Worm (Caenorhabditis elegans) whole organism, L4 larva: Measurements from ENCODE around the gene lmp-2.
A peak's percentile ranks its signal among the peaks of the same experiment; 100 is the strongest.

Experiments
- F10B5.3 ChIP-seq: sonication (generic microtip); optimal IDR thresholded peaks from 2 replicates; lab custom pipeline; 2016; ENCODE audit warnings: mild to moderate bottlenecking, missing genetic modification characterization, missing compliant biosample characterization
- F37D6.2 ChIP-seq: sonication (generic microtip); optimal IDR thresholded peaks from 2 replicates; lab custom pipeline; 2016; ENCODE audit warnings: mild to moderate bottlenecking, missing genetic modification characterization, missing compliant biosample characterization
- F44E2.7 ChIP-seq: fragments of 200-800 bp; sonication (Bioruptor generic); IDR thresholded peaks from 2 replicates; pipeline ENCODE4 v2.1.2; 2022; ENCODE audit warnings: missing genetic modification characterization, missing compliant biosample characterization
- F49E8.2 ChIP-seq: sonication (generic microtip); optimal IDR thresholded peaks from 2 replicates; lab custom pipeline; 2016; ENCODE audit warnings: missing compliant biosample characterization, mild to moderate bottlenecking, missing genetic modification characterization, borderline replicate concordance
- Y105C5A.15 ChIP-seq: fragments of 200-800 bp; sonication (Bioruptor generic); IDR thresholded peaks from 2 replicates; pipeline ENCODE4 v1.3.6; 2022; ENCODE audit warnings: missing genetic modification characterization, missing compliant biosample characterization
- ZK337.2 ChIP-seq: fragments of 200-800 bp; sonication (Bioruptor generic); IDR thresholded peaks from 2 replicates; pipeline ENCODE4 v1.3.6; 2022; ENCODE audit warnings: missing genetic modification reagents, missing genetic modification characterization, missing compliant biosample characterization
- aha-1 ChIP-seq: fragments of 150-350 bp; peaks from one replicate; lab custom pipeline; 2014; ENCODE audit warnings: missing biosample characterization, missing genetic modification characterization
- arid-1 ChIP-seq: fragments of 200-800 bp; sonication (Bioruptor generic); conservative IDR thresholded peaks from 2 replicates; pipeline ENCODE4 v1.3.6; 2022; ENCODE audit warnings: missing genetic modification reagents, missing genetic modification characterization, missing compliant biosample characterization
- ceh-20 ChIP-seq: fragments of 200-800 bp; sonication (Bioruptor generic); IDR thresholded peaks from 2 replicates; pipeline ENCODE4 v1.3.6; 2022; ENCODE audit warnings: missing genetic modification reagents, missing genetic modification characterization, missing compliant biosample characterization
- ceh-44 ChIP-seq: fragments of 200-800 bp; sonication (Bioruptor generic); IDR thresholded peaks from 2 replicates; pipeline ENCODE4 v1.3.6; 2022; ENCODE audit warnings: missing genetic modification reagents, missing genetic modification characterization, missing compliant biosample characterization
- ceh-82 ChIP-seq: sonication (generic microtip); optimal IDR thresholded peaks from 2 replicates; lab custom pipeline; 2017; ENCODE audit warnings: missing biosample characterization, missing genetic modification characterization
- ces-1 ChIP-seq: fragments of 150-350 bp; sonication (generic microtip); optimal IDR thresholded peaks from 4 replicates; lab custom pipeline; 2014; ENCODE audit warnings: missing biosample characterization, missing genetic modification reagents, missing genetic modification characterization
- ctbp-1 ChIP-seq: fragments of 200-800 bp; sonication (Bioruptor generic); IDR thresholded peaks from 2 replicates; pipeline ENCODE4 v1.3.6; 2022; ENCODE audit warnings: missing genetic modification reagents, missing genetic modification characterization, missing compliant biosample characterization
- daf-16 ChIP-seq, 3 experiments: sonication (generic microtip); optimal IDR thresholded peaks; 2 replicates each; lab custom pipeline; 2016 to 2017; ENCODE audit warnings: missing genetic modification characterization in 3 of 3, missing genetic modification reagents in 3 of 3, mild to moderate bottlenecking in 2 of 3, missing compliant biosample characterization in 2 of 3, missing biosample characterization in 1 of 3, moderate library complexity in 1 of 3
- daf-8 ChIP-seq: fragments of 200-800 bp; sonication (Bioruptor generic); IDR thresholded peaks from 2 replicates; pipeline ENCODE4 v1.3.6; 2022; ENCODE audit warnings: missing genetic modification characterization, missing compliant biosample characterization
- dmd-6 ChIP-seq: fragments of 200-800 bp; sonication (Bioruptor generic); IDR thresholded peaks from 2 replicates; pipeline ENCODE4 v1.3.6; 2022; ENCODE audit warnings: missing genetic modification reagents, missing genetic modification characterization, missing compliant biosample characterization
- dpl-1 ChIP-seq: fragments of 150-350 bp; optimal IDR thresholded peaks from 2 replicates; lab custom pipeline; 2014; ENCODE audit warnings: missing biosample characterization, missing genetic modification reagents, missing genetic modification characterization
- duxl-1 ChIP-seq: sonication (generic microtip); optimal IDR thresholded peaks from 2 replicates; lab custom pipeline; 2016; ENCODE audit warnings: mild to moderate bottlenecking, missing genetic modification characterization, moderate library complexity, missing compliant biosample characterization; ENCODE audit not compliant: poor library complexity
- dve-1 ChIP-seq: sonication (generic microtip); optimal IDR thresholded peaks from 2 replicates; lab custom pipeline; 2017; ENCODE audit warnings: antibody characterized with exemption, mild to moderate bottlenecking, missing genetic modification characterization, missing compliant biosample characterization; ENCODE audit not compliant: insufficient read depth
- egl-43 ChIP-seq: fragments of 200-800 bp; sonication (Bioruptor generic); IDR thresholded peaks from 2 replicates; pipeline ENCODE4 v1.3.6; 2022; ENCODE audit warnings: missing genetic modification reagents, missing genetic modification characterization, missing compliant biosample characterization
- fkh-10 ChIP-seq: fragments of 150-350 bp; optimal IDR thresholded peaks from 2 replicates; lab custom pipeline; 2014; ENCODE audit warnings: missing biosample characterization, missing genetic modification reagents, missing genetic modification characterization
- hlh-30 ChIP-seq: sonication (generic microtip); optimal IDR thresholded peaks from 2 replicates; lab custom pipeline; 2017; ENCODE audit warnings: antibody characterized with exemption, mild to moderate bottlenecking, missing genetic modification characterization, missing compliant biosample characterization; ENCODE audit not compliant: insufficient read depth
- lin-1 ChIP-seq: fragments of 200-800 bp; sonication (Bioruptor generic); IDR thresholded peaks from 2 replicates; pipeline ENCODE4 v1.3.6; 2022; ENCODE audit warnings: missing genetic modification reagents, missing genetic modification characterization, missing compliant biosample characterization
- lin-15B ChIP-seq: fragments of 150-350 bp; sonication (generic microtip); optimal IDR thresholded peaks from 3 replicates; lab custom pipeline; 2014; ENCODE audit warnings: missing biosample characterization, missing genetic modification characterization
- lin-29 ChIP-seq: fragments of 200-800 bp; sonication (Bioruptor generic); IDR thresholded peaks from 2 replicates; pipeline ENCODE4 v1.3.6; 2022; ENCODE audit warnings: missing genetic modification reagents, missing genetic modification characterization, missing compliant biosample characterization
- lin-38 ChIP-seq: fragments of 200-800 bp; sonication (Bioruptor generic); IDR thresholded peaks from 2 replicates; pipeline ENCODE4 v1.3.6; 2022; ENCODE audit warnings: missing genetic modification reagents, missing genetic modification characterization, missing compliant biosample characterization
- lin-39 ChIP-seq: fragments of 150-350 bp; optimal IDR thresholded peaks from 2 replicates; lab custom pipeline; 2014; ENCODE audit warnings: missing biosample characterization, missing genetic modification reagents, missing genetic modification characterization
- lsy-2 ChIP-seq, 2 experiments: fragments of 150-350 bp in 1 of 2; sonication (generic microtip) in 1 of 2; optimal IDR thresholded peaks; 2 replicates each; lab custom pipeline; 2014 to 2017; ENCODE audit warnings: missing biosample characterization in 2 of 2, missing genetic modification characterization in 2 of 2
- madf-9 ChIP-seq: fragments of 200-800 bp; sonication (Bioruptor generic); conservative IDR thresholded peaks from 2 replicates; pipeline ENCODE4 v1.3.6; 2022; ENCODE audit warnings: missing genetic modification reagents, missing genetic modification characterization, missing compliant biosample characterization
- mdt-29 ChIP-seq: fragments of 200-800 bp; sonication (Bioruptor generic); IDR thresholded peaks from 2 replicates; pipeline ENCODE4 v1.3.6; 2022; ENCODE audit warnings: missing genetic modification reagents, missing genetic modification characterization, missing compliant biosample characterization
- mep-1 ChIP-seq: fragments of 150-350 bp; sonication (generic microtip); optimal IDR thresholded peaks from 3 replicates; lab custom pipeline; 2014; ENCODE audit warnings: missing biosample characterization, missing genetic modification characterization
- mxl-2 ChIP-seq: fragments of 200-800 bp; sonication (Bioruptor generic); conservative IDR thresholded peaks from 2 replicates; pipeline ENCODE4 v1.3.6; 2022; ENCODE audit warnings: missing genetic modification reagents, missing genetic modification characterization, missing compliant biosample characterization
- mxl-3 ChIP-seq: fragments of 200-800 bp; sonication (Bioruptor generic); optimal IDR thresholded peaks from 2 replicates; lab custom pipeline; 2018; ENCODE audit warnings: mild to moderate bottlenecking, missing genetic modification characterization, missing compliant biosample characterization
- nhr-111 ChIP-seq: fragments of 200-800 bp; sonication (Bioruptor generic); optimal IDR thresholded peaks from 2 replicates; lab custom pipeline; 2018; ENCODE audit warnings: mild to moderate bottlenecking, missing genetic modification characterization, missing compliant biosample characterization
- nhr-25 ChIP-seq: sonication (generic microtip); optimal IDR thresholded peaks from 2 replicates; lab custom pipeline; 2017; ENCODE audit warnings: missing genetic modification characterization, mild to moderate bottlenecking, missing compliant biosample characterization, antibody characterized with exemption, moderate library complexity, borderline replicate concordance; ENCODE audit not compliant: insufficient read depth
- nhr-28 ChIP-seq: fragments of 150-350 bp; optimal IDR thresholded peaks from 2 replicates; lab custom pipeline; 2014; ENCODE audit warnings: missing biosample characterization, missing genetic modification characterization
- nhr-77 ChIP-seq: fragments of 150-350 bp; optimal IDR thresholded peaks from 2 replicates; lab custom pipeline; 2014; ENCODE audit warnings: missing biosample characterization, missing genetic modification characterization
- pqm-1 ChIP-seq: sonication (generic microtip); optimal IDR thresholded peaks from 2 replicates; lab custom pipeline; 2017; ENCODE audit warnings: missing biosample characterization, missing genetic modification characterization
- rbr-2 ChIP-seq: sonication (generic microtip); optimal IDR thresholded peaks from 2 replicates; lab custom pipeline; 2016; ENCODE audit warnings: missing genotype, missing genetic modification characterization, missing compliant biosample characterization
- sdz-12 ChIP-seq: fragments of 200-800 bp; sonication (Bioruptor generic); optimal IDR thresholded peaks from 2 replicates; lab custom pipeline; 2018; ENCODE audit warnings: mild to moderate bottlenecking, missing genetic modification characterization, missing compliant biosample characterization
- snpc-1.2 ChIP-seq: fragments of 200-800 bp; sonication (Bioruptor generic); IDR thresholded peaks from 2 replicates; pipeline ENCODE4 v1.3.6; 2022; ENCODE audit warnings: missing genetic modification reagents, missing genetic modification characterization, missing compliant biosample characterization
- tag-97 ChIP-seq: fragments of 200-800 bp; sonication (Bioruptor generic); IDR thresholded peaks from 2 replicates; pipeline ENCODE4 v1.3.6; 2022; ENCODE audit warnings: missing genetic modification characterization, missing compliant biosample characterization
- tra-1 ChIP-seq: fragments of 200-800 bp; sonication (Bioruptor generic); IDR thresholded peaks from 2 replicates; pipeline ENCODE4 v1.3.6; 2022; ENCODE audit warnings: missing genetic modification reagents, missing genetic modification characterization, missing compliant biosample characterization
- unc-130 ChIP-seq: sonication (generic microtip); optimal IDR thresholded peaks from 2 replicates; lab custom pipeline; 2016; ENCODE audit warnings: missing genetic modification reagents, missing genetic modification characterization, missing compliant biosample characterization
- unc-62 ChIP-seq, 3 experiments: fragments of 150-350 bp in 1 of 3; sonication (generic microtip); optimal IDR thresholded peaks in 2 of 3; peaks in 1 of 3; 1 replicate in 1 of 3; 2 replicates in 2 of 3; lab custom pipeline; 2014 to 2017; ENCODE audit warnings: missing biosample characterization in 3 of 3, missing genetic modification characterization in 3 of 3, missing genetic modification reagents in 3 of 3, missing genotype in 1 of 3
- zfp-2 ChIP-seq: sonication (generic microtip); optimal IDR thresholded peaks from 2 replicates; lab custom pipeline; 2016; ENCODE audit warnings: mild to moderate bottlenecking, missing genetic modification characterization, missing compliant biosample characterization
- ztf-11 ChIP-seq: fragments of 150-350 bp; optimal IDR thresholded peaks from 2 replicates; lab custom pipeline; 2014; ENCODE audit warnings: missing biosample characterization, missing genetic modification characterization

Gene lmp-2

DNA sequence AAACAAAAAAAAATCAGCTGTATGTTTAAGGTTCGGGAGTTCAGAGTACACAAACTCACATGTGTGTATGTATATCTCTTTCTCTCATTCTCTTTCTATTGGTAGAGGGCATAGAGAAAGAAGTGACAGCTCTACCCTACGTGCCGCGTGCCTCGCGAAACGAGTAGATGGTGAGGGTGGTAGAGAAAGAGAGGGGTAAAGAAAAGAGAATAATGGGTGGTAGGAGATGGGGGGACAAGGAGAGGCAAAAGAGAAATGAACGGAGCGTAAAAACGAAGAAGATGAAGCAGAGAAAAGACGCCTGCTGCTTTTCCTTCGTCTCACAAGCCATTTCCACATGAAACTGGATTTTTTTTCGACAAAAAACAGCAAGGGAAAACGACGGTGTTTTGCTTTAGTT lies 32.3 kb upstream of the lmp-2 start (continued):
- TF ChIP-seq hlh-30 (tag; lab: Kevin White, UChicago) (peak; percentile 99), lin-15B (tag; lab: Kevin White, UChicago) (no peak), ztf-11 (no peak), lin-1 (GFP tag; lab: Robert Waterston, UW) (peak; percentile 89), ceh-20 (peak; percentile 95), daf-8 (GFP tag; lab: Robert Waterston, UW) (no peak), lsy-2 (tag; optimal IDR thresholded peaks at IDR 0.05; lab: Kevin White, UChicago) (peak; percentile 78 to 93), rbr-2 (tag; lab: Kevin White, UChicago) (peak; percentile 94), duxl-1 (tag; lab: Kevin White, UChicago) (peak; percentile 68), mdt-29 (GFP tag; lab: Robert Waterston, UW) (peak; percentile 35; the same call in 1 of the 2 replicates), zfp-2 (tag; lab: Kevin White, UChicago) (peak; percentile 38), pqm-1 (peak; percentile 48), nhr-77 (tag; lab: Kevin White, UChicago) (peak; percentile 95), ceh-82 (tag; lab: Kevin White, UChicago) (no peak)

DNA sequence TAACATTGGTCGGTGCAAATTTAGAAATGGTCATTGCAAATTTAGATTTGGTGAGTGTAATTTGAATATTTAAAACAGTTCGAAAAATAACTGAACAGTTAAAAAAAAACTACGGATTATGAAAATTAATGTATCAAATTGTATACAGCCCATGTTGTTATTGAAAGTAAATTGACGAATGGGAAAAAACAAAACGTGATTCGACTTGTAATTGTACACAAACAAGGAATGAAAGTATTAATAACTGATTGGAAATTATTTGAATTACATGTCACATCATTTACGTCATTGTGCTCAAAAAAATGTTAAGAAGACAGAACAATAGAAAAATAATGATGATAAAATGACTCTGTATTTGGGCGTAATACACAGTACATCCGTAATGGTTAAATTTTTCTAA lies 31.1 kb upstream of the lmp-2 start:
- TF ChIP-seq nhr-25 (tag; lab: Kevin White, UChicago) (no peak), arid-1 (GFP tag; lab: Robert Waterston, UW) (no peak), fkh-10 (GFP tag; lab: Kevin White, UChicago) (no peak), lin-38 (no peak), lin-39 (tag; lab: Kevin White, UChicago) (no peak), F49E8.2 (tag; lab: Kevin White, UChicago) (no peak), ztf-11 (no peak), rbr-2 (tag; lab: Kevin White, UChicago) (no peak), tra-1 (GFP tag; lab: Robert Waterston, UW) (no peak), ZK337.2 (GFP tag; lab: Robert Waterston, UW) (no peak), ces-1 (GFP tag; lab: Kevin White, UChicago) (no peak), unc-130 (no peak), lin-29 (GFP tag; lab: Robert Waterston, UW) (no peak), mxl-3 (GFP tag; lab: Kevin White, UChicago) (no peak), Y105C5A.15 (GFP tag; lab: Robert Waterston, UW) (no peak), unc-62 (GFP tag; optimal IDR thresholded peaks at IDR 0.05 in 1 of 2; lab: Kevin White, UChicago) (no peak), unc-62 (tag; optimal IDR thresholded peaks at IDR 0.05; lab: Kevin White, UChicago) (no peak), F37D6.2 (tag; lab: Kevin White, UChicago) (no peak), F44E2.7 (no peak), snpc-1.2 (GFP tag; lab: Robert Waterston, UW) (no peak), dve-1 (tag; lab: Kevin White, UChicago) (peak; percentile 29), daf-16 (GFP tag; optimal IDR thresholded peaks at IDR 0.05; lab: Kevin White, UChicago) (no peak), daf-16 (tag; optimal IDR thresholded peaks at IDR 0.05; lab: Kevin White, UChicago) (peak; percentile 91), nhr-77 (tag; lab: Kevin White, UChicago) (peak; percentile 42), lin-1 (GFP tag; lab: Robert Waterston, UW) (no peak), dmd-6 (no peak), ceh-44 (GFP tag; lab: Robert Waterston, UW) (no peak), lsy-2 (tag; optimal IDR thresholded peaks at IDR 0.05; lab: Kevin White, UChicago) (no peak), lin-15B (tag; lab: Kevin White, UChicago) (no peak), ceh-82 (tag; lab: Kevin White, UChicago) (no peak), sdz-12 (no peak), tag-97 (GFP tag; lab: Robert Waterston, UW) (no peak), nhr-111 (no peak), dpl-1 (GFP tag; lab: Kevin White, UChicago) (no peak), egl-43 (no peak), mxl-2 (GFP tag; lab: Robert Waterston, UW) (no peak), zfp-2 (tag; lab: Kevin White, UChicago) (no peak), madf-9 (GFP tag; lab: Robert Waterston, UW) (no peak), F10B5.3 (no peak), nhr-28 (peak; percentile 2), aha-1 (tag; lab: Kevin White, UChicago) (peak; percentile 47), mep-1 (tag; lab: Kevin White, UChicago) (no peak), duxl-1 (tag; lab: Kevin White, UChicago) (no peak), ctbp-1 (GFP tag; lab: Robert Waterston, UW) (no peak)
